Fruit fly (Drosophila melanogaster) whole organism, wandering third instar larva: ENCODE data around the gene CG7772.

ENCODE experiments used
- Vsx2 ChIP-seq: fragments of 200-300, 225-300 bp; sonication (Bioruptor generic); optimal IDR thresholded peaks from 2 replicates; lab custom pipeline; 2018; ENCODE audit warnings: missing biosample characterization, missing genetic modification characterization; ENCODE audit not compliant: partially characterized antibody
- fru ChIP-seq: fragments of 200-800 bp; sonication (Bioruptor generic); optimal IDR thresholded peaks from 3 replicates; lab custom pipeline; 2016; ENCODE audit warnings: missing biosample characterization, mild to moderate bottlenecking, missing genetic modification characterization
- rgr ChIP-seq: fragments of 200-800 bp; sonication (Bioruptor generic); optimal IDR thresholded peaks from 3 replicates; lab custom pipeline; 2016; ENCODE audit warnings: missing biosample characterization, mild to moderate bottlenecking, missing genetic modification characterization
- woc ChIP-seq: sonication (Bioruptor generic); optimal IDR thresholded peaks from 2 replicates; lab custom pipeline; 2016; ENCODE audit warnings: missing biosample characterization, mild to moderate bottlenecking, missing genetic modification characterization

- TF ChIP-seq woc (GFP tag; lab: Kevin White, UChicago) = no peak
- TF ChIP-seq Vsx2 (GFP tag; lab: Kevin White, UChicago) = no peak
- TF ChIP-seq fru (GFP tag; lab: Kevin White, UChicago) = no peak
- TF ChIP-seq rgr (GFP tag; lab: Kevin White, UChicago) = no peak
Measured at dm6 chrX:17865103-17865502, 42.0 kb downstream of the CG7772 start.
